Worm (Caenorhabditis elegans): ENCODE measurements around the gene jamp-1.

Gene jamp-1

ce11 chrV:6022076-6022475 is 29.0 kb downstream of the jamp-1 start:
- TF ChIP-seq zip-8 (tag; optimal IDR thresholded peaks at IDR 0.05) = peak; percentile 26
- peak; percentile 28 for TF ChIP-seq nhr-2 (tag; optimal IDR thresholded peaks at IDR 0.05)
- no peak for TF ChIP-seq sptf-1 (tag; optimal IDR thresholded peaks at IDR 0.05)

DNA sequence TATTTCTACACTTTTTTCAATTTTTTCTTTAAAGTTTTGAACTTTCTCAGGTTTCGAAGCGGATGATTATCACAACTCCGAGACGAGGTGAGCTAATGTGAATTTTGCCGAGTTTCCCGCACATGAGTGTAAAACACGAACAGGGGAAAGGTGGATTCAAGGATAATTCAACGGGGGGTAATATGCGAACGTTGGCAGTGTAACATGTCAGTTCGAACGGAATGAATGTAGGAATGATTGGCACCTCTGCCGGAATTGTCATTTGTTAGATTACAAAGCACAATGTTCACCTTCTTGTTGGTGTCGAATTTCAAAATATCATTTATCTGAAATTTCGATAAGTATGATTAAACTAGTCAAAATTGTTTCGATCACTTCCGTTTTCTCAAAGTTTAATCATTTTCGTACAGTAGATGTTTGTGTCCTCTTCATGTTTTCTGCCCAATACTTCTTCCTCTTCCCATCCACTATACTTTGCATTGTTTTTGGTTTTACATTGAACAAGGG is 32.1 kb downstream of the jamp-1 start, which contains the start of gene picc-1:
Gene picc-1, plus strand, starts transcription at position 51 of the 507 bp plus-strand sequence.
- TF ChIP-seq unc-120 (tag; optimal IDR thresholded peaks at IDR 0.05; ENCODE audit: poor library complexity, severe bottlenecking) (peak; percentile 28), drap-1 (GFP tag; optimal IDR thresholded peaks at IDR 0.05) (no peak), elt-1 (tag; optimal IDR thresholded peaks at IDR 0.05; ENCODE audit: borderline replicate concordance, insufficient read depth) (no peak), lin-13 (tag; optimal IDR thresholded peaks at IDR 0.05) (no peak), ham-2 (GFP tag; optimal IDR thresholded peaks at IDR 0.05) (no peak), hlh-1 (tag; optimal IDR thresholded peaks at IDR 0.05) (peak; percentile 36), unc-62 (GFP tag; optimal IDR thresholded peaks at IDR 0.05) (peak; percentile 94), bed-3 (GFP tag; optimal IDR thresholded peaks at IDR 0.05) (no peak), ceh-83 (GFP tag; optimal IDR thresholded peaks at IDR 0.05) (no peak), M03D4.4 (tag; optimal IDR thresholded peaks at IDR 0.05) (no peak), mab-5 (tag; optimal IDR thresholded peaks at IDR 0.05) (no peak)

- peak; percentile 5 for TF ChIP-seq nhr-2 (tag; optimal IDR thresholded peaks at IDR 0.05)
- TF ChIP-seq ces-1 (GFP tag; optimal IDR thresholded peaks at IDR 0.05) = peak; percentile 64
- TF ChIP-seq mep-1 (tag; optimal IDR thresholded peaks at IDR 0.05) = peak; percentile 84
- peak; percentile 57 for TF ChIP-seq nhr-237 (tag; optimal IDR thresholded peaks at IDR 0.05)
- TF ChIP-seq mls-2 (tag; optimal IDR thresholded peaks at IDR 0.05) = no peak
- TF ChIP-seq lin-13 (tag; optimal IDR thresholded peaks at IDR 0.05) = peak; percentile 85
- TF ChIP-seq unc-62 (GFP tag; optimal IDR thresholded peaks at IDR 0.05) = peak; percentile 45
- TF ChIP-seq mab-5 (tag; optimal IDR thresholded peaks at IDR 0.05) = peak; percentile 73
- peak; percentile 73 for TF ChIP-seq hlh-1 (tag; optimal IDR thresholded peaks at IDR 0.05)
- peak; percentile 24 for TF ChIP-seq ceh-39 (tag; optimal IDR thresholded peaks at IDR 0.05)
- peak; percentile 80 for TF ChIP-seq pha-4 (tag; optimal IDR thresholded peaks at IDR 0.05)
- peak; percentile 66 for TF ChIP-seq lsy-2 (tag; optimal IDR thresholded peaks at IDR 0.05)
- no peak for TF ChIP-seq elt-1 (tag; optimal IDR thresholded peaks at IDR 0.05; ENCODE audit: borderline replicate concordance, insufficient read depth)
- TF ChIP-seq nhr-28 (tag; optimal IDR thresholded peaks at IDR 0.05) = no peak
Observed at ce11 chrV:6017630-6018029, 33.4 kb downstream of the jamp-1 start, which contains the start of the genes rpt-2 and aps-1. Gene rpt-2 (minus strand): TSS chrV:6017669. Gene aps-1 (plus strand): TSS chrV:6017970.

DNA sequence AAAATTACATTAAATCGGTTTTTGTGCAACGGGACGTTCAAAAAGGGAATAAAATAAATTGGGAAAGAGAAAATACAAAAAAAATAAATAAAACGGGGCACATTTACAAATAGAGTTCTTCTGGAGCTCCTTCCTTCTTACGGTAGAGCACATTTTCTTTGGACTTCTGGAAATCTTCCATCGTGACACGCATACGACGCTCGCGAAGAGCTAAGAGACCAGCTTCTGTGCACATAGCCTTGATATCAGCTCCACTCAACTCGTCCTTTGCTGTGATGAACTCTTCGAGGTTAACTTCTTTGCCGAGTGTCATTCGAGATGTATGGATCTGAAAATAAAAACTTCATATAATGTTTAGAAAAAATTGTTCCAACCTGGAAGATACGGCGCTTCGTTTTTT is 35.0 kb downstream of the jamp-1 start:
- TF ChIP-seq mep-1 (tag; optimal IDR thresholded peaks at IDR 0.05) (no peak), M03D4.4 (tag; optimal IDR thresholded peaks at IDR 0.05) (no peak), nhr-76 (tag; optimal IDR thresholded peaks at IDR 0.05) (no peak), sptf-1 (tag; optimal IDR thresholded peaks at IDR 0.05) (no peak), elt-3 (tag; optimal IDR thresholded peaks at IDR 0.05) (no peak), drap-1 (GFP tag; optimal IDR thresholded peaks at IDR 0.05) (no peak), bed-3 (GFP tag; optimal IDR thresholded peaks at IDR 0.05) (no peak), lin-32 (GFP tag; optimal IDR thresholded peaks at IDR 0.05) (no peak), unc-62 (GFP tag; optimal IDR thresholded peaks at IDR 0.05) (no peak), elt-1 (tag; optimal IDR thresholded peaks at IDR 0.05; ENCODE audit: borderline replicate concordance, insufficient read depth) (no peak)

DNA sequence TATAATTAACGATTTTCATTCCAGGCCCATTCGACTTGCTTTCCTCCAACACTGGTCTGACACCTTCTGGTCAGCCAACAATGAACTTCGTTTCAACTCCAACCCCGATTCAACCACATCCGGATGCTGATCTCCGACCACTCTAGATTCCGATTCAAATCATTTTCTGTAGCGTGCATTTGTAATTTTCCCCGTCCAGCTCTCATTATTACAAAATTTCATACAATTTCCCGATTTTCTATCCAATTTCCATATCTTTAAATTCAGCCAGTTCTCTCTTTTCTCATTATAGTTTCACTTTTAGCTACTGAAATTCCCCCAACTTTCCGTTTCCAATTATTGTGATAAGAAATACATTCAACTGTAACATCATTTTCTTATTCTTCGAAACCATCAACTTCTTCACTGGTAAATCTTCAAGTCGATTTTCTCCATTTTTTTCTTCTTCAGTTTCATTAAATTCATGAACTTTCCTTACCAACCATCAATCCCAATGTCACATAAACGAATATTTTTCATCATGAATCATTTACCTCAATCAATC is 35.4 kb downstream of the jamp-1 start:
- no peak for TF ChIP-seq hlh-1 (tag; optimal IDR thresholded peaks at IDR 0.05)
- no peak for TF ChIP-seq drap-1 (GFP tag; optimal IDR thresholded peaks at IDR 0.05)
- no peak for TF ChIP-seq mep-1 (tag; optimal IDR thresholded peaks at IDR 0.05)
- no peak for TF ChIP-seq blmp-1 (tag; optimal IDR thresholded peaks at IDR 0.05)

DNA sequence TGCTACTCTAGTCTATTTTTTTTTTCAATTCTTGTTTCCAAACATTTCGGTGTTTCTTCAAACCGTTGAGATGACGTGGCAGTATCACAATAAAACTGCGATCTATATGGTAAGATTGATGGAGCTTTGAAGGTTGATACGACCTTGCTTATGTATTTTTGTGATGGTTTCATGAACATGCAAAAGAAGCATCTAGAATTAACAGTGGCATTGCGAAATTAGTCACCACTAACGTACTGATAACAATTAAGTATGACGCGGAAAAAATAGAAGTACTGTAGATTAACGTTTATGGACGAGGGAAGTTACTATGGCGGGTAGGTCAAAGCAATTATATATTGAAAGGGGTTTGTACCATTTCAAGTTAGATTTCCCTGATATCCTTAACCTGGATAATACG is 38.7 kb downstream of the jamp-1 start:
- no peak for TF ChIP-seq ceh-43 (GFP tag; optimal IDR thresholded peaks at IDR 0.05)
- no peak for TF ChIP-seq mep-1 (tag; optimal IDR thresholded peaks at IDR 0.05)
- no peak for TF ChIP-seq M03D4.4 (tag; optimal IDR thresholded peaks at IDR 0.05)
- no peak for TF ChIP-seq hlh-1 (tag; optimal IDR thresholded peaks at IDR 0.05)
- no peak for TF ChIP-seq unc-62 (GFP tag; optimal IDR thresholded peaks at IDR 0.05)
- TF ChIP-seq tbx-8 (GFP tag; optimal IDR thresholded peaks at IDR 0.05) = no peak
- TF ChIP-seq nhr-76 (tag; optimal IDR thresholded peaks at IDR 0.05) = no peak
- no peak for TF ChIP-seq nhr-237 (tag; optimal IDR thresholded peaks at IDR 0.05)
- no peak for TF ChIP-seq lin-32 (GFP tag; optimal IDR thresholded peaks at IDR 0.05)
- no peak for TF ChIP-seq unc-39 (tag; optimal IDR thresholded peaks at IDR 0.05)
- TF ChIP-seq nhr-28 (tag; optimal IDR thresholded peaks at IDR 0.05) = no peak
- TF ChIP-seq unc-120 (tag; optimal IDR thresholded peaks at IDR 0.05; ENCODE audit: poor library complexity, severe bottlenecking) = no peak
- no peak for TF ChIP-seq zip-8 (tag; optimal IDR thresholded peaks at IDR 0.05)
- TF ChIP-seq mls-2 (tag; optimal IDR thresholded peaks at IDR 0.05) = no peak
- no peak for TF ChIP-seq ces-1 (GFP tag; optimal IDR thresholded peaks at IDR 0.05)
- TF ChIP-seq lin-13 (tag; optimal IDR thresholded peaks at IDR 0.05) = no peak
- TF ChIP-seq mab-5 (tag; optimal IDR thresholded peaks at IDR 0.05) = no peak
